Fruit fly (Drosophila melanogaster) whole organism, embryonic: Measurements from ENCODE around the gene CG13896.

ENCODE experiments used
- C15 ChIP-seq: fragments of 200-800 bp; sonication (Bioruptor generic); IDR thresholded peaks from 3 replicates; pipeline ENCODE4 v1.3.6; 2022; ENCODE audit warnings: missing biosample characterization, missing genetic modification characterization
- CG12942 ChIP-seq: fragments of 200-800 bp; sonication (Bioruptor generic); optimal IDR thresholded peaks from 3 replicates; lab custom pipeline; 2016; ENCODE audit warnings: missing biosample characterization, missing genetic modification characterization
- CG13123 ChIP-seq: fragments of 200-800 bp; sonication (Bioruptor generic); optimal IDR thresholded peaks from 2 replicates; lab custom pipeline; 2016; ENCODE audit warnings: missing biosample characterization, missing genetic modification characterization
- CG13424 ChIP-seq: fragments of 200-800 bp; sonication (Bioruptor generic); optimal IDR thresholded peaks from 2 replicates; lab custom pipeline; 2019; ENCODE audit warnings: missing biosample characterization, mild to moderate bottlenecking, missing genetic modification characterization, moderate library complexity
- CG15601 ChIP-seq: fragments of 200-800 bp; sonication (Bioruptor generic); optimal IDR thresholded peaks from 3 replicates; lab custom pipeline; 2019; ENCODE audit warnings: missing biosample characterization, mild to moderate bottlenecking, missing genetic modification characterization, moderate library complexity
- CG17385 ChIP-seq: fragments of 200-800 bp; sonication (Bioruptor generic); optimal IDR thresholded peaks from 3 replicates; lab custom pipeline; 2018; ENCODE audit warnings: missing biosample characterization, mild to moderate bottlenecking, missing genetic modification characterization
- CG30020 ChIP-seq: fragments of 200-800 bp; optimal IDR thresholded peaks from 2 replicates; lab custom pipeline; 2019; ENCODE audit warnings: missing biosample characterization, mild to moderate bottlenecking, missing genetic modification characterization, moderate library complexity
- CG30403 ChIP-seq: fragments of 200-800 bp; sonication (Bioruptor generic); optimal IDR thresholded peaks from 3 replicates; lab custom pipeline; 2016; ENCODE audit warnings: missing biosample characterization, missing genetic modification characterization
- CG3065 ChIP-seq: fragments of 200-800 bp; sonication (Bioruptor generic); optimal IDR thresholded peaks from 2 replicates; lab custom pipeline; 2016; ENCODE audit warnings: missing biosample characterization, missing genetic modification characterization
- CG31365 ChIP-seq: fragments of 200-800 bp; sonication (Bioruptor generic); optimal IDR thresholded peaks from 2 replicates; lab custom pipeline; 2018; ENCODE audit warnings: missing biosample characterization, mild to moderate bottlenecking, missing genetic modification characterization
- CG4854 ChIP-seq: fragments of 200-800 bp; sonication (Bioruptor generic); optimal IDR thresholded peaks from 2 replicates; lab custom pipeline; 2016; ENCODE audit warnings: missing biosample characterization, missing genetic modification characterization, inconsistent platforms
- CG6813 ChIP-seq: fragments of 200-800 bp; sonication (Bioruptor generic); optimal IDR thresholded peaks from 2 replicates; lab custom pipeline; 2017; ENCODE audit warnings: missing biosample characterization, missing genetic modification characterization, mild to moderate bottlenecking, moderate library complexity, missing genetic modification reagents
- CG7357 ChIP-seq: fragments of 200-800 bp; sonication (Bioruptor generic); IDR thresholded peaks from 3 replicates; pipeline ENCODE4 v1.3.6; 2022; ENCODE audit warnings: missing biosample characterization, missing genetic modification characterization
- CG7786 ChIP-seq: fragments of 200-800 bp; sonication (Bioruptor generic); optimal IDR thresholded peaks from 2 replicates; lab custom pipeline; 2016; ENCODE audit warnings: missing biosample characterization, missing genetic modification characterization
- CG9876 ChIP-seq: fragments of 200-800 bp; sonication (Bioruptor generic); optimal IDR thresholded peaks from 2 replicates; lab custom pipeline; 2016; ENCODE audit warnings: missing biosample characterization, missing genetic modification characterization
- Elba2 ChIP-seq: fragments of 200-800 bp; sonication (Bioruptor generic); optimal IDR thresholded peaks from 3 replicates; lab custom pipeline; 2016; ENCODE audit warnings: missing biosample characterization, missing genetic modification characterization
- Hr39 ChIP-seq: fragments of >200 bp; optimal IDR thresholded peaks from 2 replicates; lab custom pipeline; 2017
- Hr51 ChIP-seq, 2 experiments: fragments of 200-800 bp; sonication (Bioruptor generic); optimal IDR thresholded peaks; 2 replicates in 1 of 2; 3 replicates in 1 of 2; lab custom pipeline; 2016 to 2018; ENCODE audit warnings: missing biosample characterization in 2 of 2, missing genetic modification characterization in 2 of 2, mild to moderate bottlenecking in 1 of 2, moderate library complexity in 1 of 2
- Lpt ChIP-seq: fragments of >200 bp; optimal IDR thresholded peaks from 2 replicates; lab custom pipeline; 2018; ENCODE audit warnings: missing biosample characterization, missing genetic modification characterization
- MTF-1 ChIP-seq: fragments of 200-800 bp; sonication (Bioruptor generic); optimal IDR thresholded peaks from 2 replicates; lab custom pipeline; 2018; ENCODE audit warnings: missing biosample characterization, mild to moderate bottlenecking, missing genetic modification characterization, borderline replicate concordance
- Nf-YB ChIP-seq: fragments of 200-800 bp; sonication (Bioruptor generic); optimal IDR thresholded peaks from 3 replicates; lab custom pipeline; 2019; ENCODE audit warnings: missing biosample characterization, mild to moderate bottlenecking, missing genetic modification characterization, moderate library complexity
- Optix ChIP-seq: fragments of 200-800 bp; sonication (Bioruptor generic); IDR thresholded peaks from 3 replicates; pipeline ENCODE4 v1.3.6; 2022; ENCODE audit warnings: missing biosample characterization, missing genetic modification characterization
- Rx ChIP-seq: fragments of 200-800 bp; sonication (Bioruptor generic); IDR thresholded peaks from 2 replicates; pipeline ENCODE4 v1.3.6; 2022; ENCODE audit warnings: missing biosample characterization, missing genetic modification characterization
- Stat92E ChIP-seq, 3 experiments: fragments of >200 bp in 2 of 3; fragments of 200-800 bp in 1 of 3; sonication (Bioruptor generic) in 1 of 3; optimal IDR thresholded peaks; 2 replicates each; lab custom pipeline; 2017 to 2019; ENCODE audit warnings: missing biosample characterization in 3 of 3, missing genetic modification characterization in 3 of 3, mild to moderate bottlenecking in 1 of 3, moderate library complexity in 1 of 3
- Tbp ChIP-seq: fragments of >200 bp; optimal IDR thresholded peaks from 2 replicates; lab custom pipeline; 2018; ENCODE audit warnings: missing biosample characterization, missing genetic modification characterization
- Usf ChIP-seq: fragments of 200-800 bp; sonication (Bioruptor generic); optimal IDR thresholded peaks from 2 replicates; lab custom pipeline; 2017; ENCODE audit warnings: missing genotype, missing biosample characterization, missing genetic modification characterization
- bbx ChIP-seq: fragments of 200-800 bp; sonication (Bioruptor generic); IDR thresholded peaks from 2 replicates; pipeline ENCODE4 v1.3.6; 2022; ENCODE audit warnings: missing biosample characterization, missing genetic modification characterization; ENCODE audit not compliant: partially characterized antibody
- chif ChIP-seq, 2 experiments: fragments of 200-800 bp; sonication (Bioruptor generic); optimal IDR thresholded peaks; 3 replicates each; lab custom pipeline; 2016; ENCODE audit warnings: missing biosample characterization in 2 of 2, missing genetic modification characterization in 2 of 2
- ci ChIP-seq: fragments of 200-800 bp; sonication (Bioruptor generic); IDR thresholded peaks from 3 replicates; pipeline ENCODE4 v1.3.6; 2022; ENCODE audit warnings: missing biosample characterization, missing genetic modification characterization
- dpn ChIP-seq, 2 experiments: fragments of 200-800 bp; sonication (Bioruptor generic); optimal IDR thresholded peaks; 3 replicates each; lab custom pipeline; 2016; ENCODE audit warnings: missing biosample characterization in 2 of 2, missing genetic modification characterization in 2 of 2
- eyg ChIP-seq: fragments of 200-800 bp; sonication (Bioruptor generic); optimal IDR thresholded peaks from 3 replicates; lab custom pipeline; 2016; ENCODE audit warnings: missing biosample characterization, missing genetic modification characterization
- fd64A ChIP-seq: fragments of 200-800 bp; sonication (Bioruptor generic); optimal IDR thresholded peaks from 3 replicates; lab custom pipeline; 2018; ENCODE audit warnings: missing biosample characterization, mild to moderate bottlenecking, missing genetic modification characterization
- fru ChIP-seq: fragments of >200 bp; optimal IDR thresholded peaks from 2 replicates; lab custom pipeline; 2017
- gce ChIP-seq: fragments of 200-800 bp; sonication (Bioruptor generic); IDR thresholded peaks from 3 replicates; pipeline ENCODE4 v1.3.6; 2022; ENCODE audit warnings: missing biosample characterization, missing genetic modification characterization
- gt ChIP-seq: fragments of 200-800 bp; sonication (Bioruptor generic); IDR thresholded peaks from 2 replicates; pipeline ENCODE4 v1.3.6; 2022; ENCODE audit warnings: missing biosample characterization, missing genetic modification characterization
- hb ChIP-seq: fragments of 200-800 bp; sonication (Bioruptor generic); IDR thresholded peaks from 3 replicates; pipeline ENCODE4 v1.3.6; 2022; ENCODE audit warnings: missing biosample characterization, missing genetic modification characterization; ENCODE audit not compliant: partially characterized antibody
- jing ChIP-seq: fragments of 200-800 bp; sonication (Bioruptor generic); optimal IDR thresholded peaks from 2 replicates; lab custom pipeline; 2018; ENCODE audit warnings: missing biosample characterization, mild to moderate bottlenecking, missing genetic modification characterization
- lab ChIP-seq: fragments of 200-800 bp; sonication (Bioruptor generic); optimal IDR thresholded peaks from 3 replicates; lab custom pipeline; 2017; ENCODE audit warnings: missing biosample characterization, missing genetic modification characterization, mild to moderate bottlenecking, moderate library complexity, missing genetic modification reagents
- lola ChIP-seq, 3 experiments: fragments of >200 bp in 2 of 3; fragments of 200-800 bp in 1 of 3; sonication (Bioruptor generic) in 1 of 3; optimal IDR thresholded peaks; 2 replicates each; lab custom pipeline; 2017 to 2019; ENCODE audit warnings: missing biosample characterization in 3 of 3, missing genetic modification characterization in 3 of 3, mild to moderate bottlenecking in 1 of 3, moderate library complexity in 1 of 3
- nmo ChIP-seq: fragments of 200-800 bp; sonication (Bioruptor generic); optimal IDR thresholded peaks from 2 replicates; lab custom pipeline; 2018; ENCODE audit warnings: missing biosample characterization, mild to moderate bottlenecking, missing genetic modification characterization, moderate library complexity
- onecut ChIP-seq: fragments of 200-800 bp; sonication (Bioruptor generic); IDR thresholded peaks from 2 replicates; pipeline ENCODE4 v1.3.6; 2022; ENCODE audit warnings: missing biosample characterization, missing genetic modification characterization
- schlank ChIP-seq: fragments of 200-800 bp; sonication (Bioruptor generic); optimal IDR thresholded peaks from 2 replicates; lab custom pipeline; 2018; ENCODE audit warnings: missing biosample characterization, mild to moderate bottlenecking, missing genetic modification characterization
- slp2 ChIP-seq: fragments of 200-800 bp; sonication (Bioruptor generic); optimal IDR thresholded peaks from 2 replicates; lab custom pipeline; 2016; ENCODE audit warnings: missing biosample characterization, missing genetic modification characterization
- so ChIP-seq: fragments of 200-800 bp; sonication (Bioruptor generic); IDR thresholded peaks from 3 replicates; pipeline ENCODE4 v1.3.6; 2022; ENCODE audit warnings: missing biosample characterization, missing genetic modification characterization
- sob ChIP-seq: fragments of 200-800 bp; sonication (Bioruptor generic); IDR thresholded peaks from 2 replicates; pipeline ENCODE4 v1.3.6; 2022; ENCODE audit warnings: missing biosample characterization, missing genetic modification characterization
- toy ChIP-seq: fragments of 200-800 bp; sonication (Bioruptor generic); IDR thresholded peaks from 2 replicates; pipeline ENCODE4 v1.3.6; 2022; ENCODE audit warnings: missing biosample characterization, missing genetic modification characterization
- trem ChIP-seq: fragments of 200-800 bp; optimal IDR thresholded peaks from 3 replicates; lab custom pipeline; 2019; ENCODE audit warnings: missing biosample characterization, mild to moderate bottlenecking, missing genetic modification characterization, moderate library complexity
- trh ChIP-seq: fragments of 200-800 bp; sonication (Bioruptor generic); optimal IDR thresholded peaks from 2 replicates; lab custom pipeline; 2016; ENCODE audit warnings: missing biosample characterization, missing genetic modification characterization
- z ChIP-seq: fragments of 200-800 bp; sonication (Bioruptor generic); IDR thresholded peaks from 3 replicates; pipeline ENCODE4 v1.3.6; 2022; ENCODE audit warnings: missing biosample characterization, missing genetic modification characterization

Gene CG13896

DNA sequence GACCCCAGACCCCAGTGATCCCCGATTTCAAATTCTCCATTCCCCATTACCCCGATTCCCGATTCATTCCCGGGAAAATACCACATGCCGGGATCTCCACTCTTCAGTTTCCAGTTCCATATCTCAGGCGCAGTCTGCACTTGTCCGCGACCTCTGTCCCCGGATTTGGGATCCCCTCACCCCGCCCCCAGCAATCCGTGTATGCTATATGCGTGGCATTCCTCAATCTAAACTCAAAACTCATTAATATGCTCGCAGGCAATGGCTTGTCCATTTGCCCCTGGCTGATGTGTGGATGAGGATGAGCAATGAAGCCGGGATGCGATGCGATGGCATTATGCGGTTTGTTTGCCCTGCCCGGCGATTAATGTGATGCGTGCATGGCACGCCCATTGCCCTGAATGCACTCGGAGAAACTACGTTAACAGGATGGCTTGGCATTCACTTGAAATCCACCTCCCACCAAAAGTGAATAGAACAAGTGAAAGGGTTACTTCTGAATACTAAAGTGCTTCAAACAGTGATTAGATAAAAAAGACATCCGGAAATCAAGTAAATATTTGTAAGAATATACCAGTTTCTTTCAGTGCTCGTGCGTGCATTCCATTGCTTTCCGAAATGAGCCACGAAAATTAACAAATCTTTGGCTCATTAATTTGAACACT lies 14.0 kb upstream of the CG13896 start (continued):
- peak in 1 of 3 experiments; percentile 16 for TF ChIP-seq Stat92E (GFP tag; optimal IDR thresholded peaks at IDR 0.05; lab: Kevin White, UChicago)
- TF ChIP-seq nmo (GFP tag; lab: Kevin White, UChicago): peak; percentile 84
- peak; percentile 68 to 76 for TF ChIP-seq dpn (GFP tag; optimal IDR thresholded peaks at IDR 0.05; lab: Kevin White, UChicago)
- peak; percentile 81 for TF ChIP-seq slp2 (GFP tag; lab: Kevin White, UChicago)
- TF ChIP-seq trh: peak; percentile 8
- peak; percentile 65; the same call in 1 of the 2 replicates for TF ChIP-seq gt
- TF ChIP-seq CG31365 (tag; lab: Kevin White, UChicago): no peak
- peak; percentile 84 to 96 for TF ChIP-seq chif (GFP tag; optimal IDR thresholded peaks at IDR 0.05; lab: Kevin White, UChicago)
- TF ChIP-seq MTF-1: peak; percentile 48
- peak; percentile 61; the same call in 1 of the 3 replicates for TF ChIP-seq gce (GFP tag; lab: Robert Waterston, UW)
- TF ChIP-seq CG9876 (GFP tag; lab: Kevin White, UChicago): peak; percentile 42
- TF ChIP-seq hb: no peak
- peak; percentile 91 for TF ChIP-seq trem (tag; lab: Kevin White, UChicago)
- 0 out of 3 replicates have a peak, but pooled peaks have one; percentile 38 for TF ChIP-seq so (GFP tag; lab: Robert Waterston, UW)
- TF ChIP-seq eyg: peak; percentile 26
- TF ChIP-seq CG12942 (GFP tag; lab: Kevin White, UChicago): peak; percentile 67
- peak; percentile 16 for TF ChIP-seq fd64A (GFP tag; lab: Kevin White, UChicago)
- TF ChIP-seq ci (GFP tag; lab: Robert Waterston, UW): peak; percentile 89
- TF ChIP-seq toy (GFP tag; lab: Robert Waterston, UW): no peak
- peak in 1 of 3 experiments; percentile 96 for TF ChIP-seq lola (GFP tag; optimal IDR thresholded peaks at IDR 0.05; lab: Kevin White, UChicago)
- no peak for TF ChIP-seq fru (lab: Kevin White, UChicago)
- peak; percentile 75 for TF ChIP-seq CG30403
- peak; percentile 73 for TF ChIP-seq CG6813
- TF ChIP-seq Hr51 (GFP tag; optimal IDR thresholded peaks at IDR 0.05; lab: Kevin White, UChicago): peak in 1 of 2 experiments; percentile 75
- TF ChIP-seq lab (GFP tag; lab: Kevin White, UChicago): no peak
- no peak for TF ChIP-seq Hr39 (lab: Kevin White, UChicago)
- TF ChIP-seq CG7357 (GFP tag; lab: Robert Waterston, UW): peak; percentile 65; the same call in 1 of the 3 replicates
- TF ChIP-seq CG17385 (GFP tag; lab: Kevin White, UChicago): peak; percentile 20
- peak; percentile 65 for TF ChIP-seq Nf-YB (GFP tag; lab: Kevin White, UChicago)
- TF ChIP-seq Lpt (GFP tag; lab: Kevin White, UChicago): no peak
- TF ChIP-seq Usf (GFP tag; lab: Kevin White, UChicago): peak; percentile 75
- no peak for TF ChIP-seq schlank (tag; lab: Kevin White, UChicago)
- peak; percentile 72 for TF ChIP-seq onecut (GFP tag; lab: Robert Waterston, UW)
- peak; percentile 56 for TF ChIP-seq CG13424 (tag; lab: Kevin White, UChicago)
- peak; percentile 83 for TF ChIP-seq Optix (GFP tag; lab: Robert Waterston, UW)
- peak; percentile 58 for TF ChIP-seq Elba2 (GFP tag; lab: Kevin White, UChicago)
- TF ChIP-seq CG3065 (GFP tag; lab: Kevin White, UChicago): peak; percentile 96
- TF ChIP-seq CG4854 (GFP tag; lab: Kevin White, UChicago): peak; percentile 59
- TF ChIP-seq CG7786 (GFP tag; lab: Kevin White, UChicago): peak; percentile 74
- TF ChIP-seq CG30020: peak; percentile 31
- peak; percentile 69 for TF ChIP-seq CG15601 (tag; lab: Kevin White, UChicago)
- TF ChIP-seq C15 (GFP tag; lab: Robert Waterston, UW): no peak
- peak; percentile 10; the same call in 1 of the 2 replicates for TF ChIP-seq sob (GFP tag; lab: Robert Waterston, UW)
- TF ChIP-seq Rx (GFP tag; lab: Robert Waterston, UW): peak; percentile 81
- no peak for TF ChIP-seq bbx (GFP tag; lab: Robert Waterston, UW)
- TF ChIP-seq jing (GFP tag; lab: Kevin White, UChicago): peak; percentile 61
- TF ChIP-seq z (GFP tag; lab: Robert Waterston, UW): peak; percentile 61; the same call in 2 of the 3 replicates
- peak; percentile 73 for TF ChIP-seq CG13123
- TF ChIP-seq Tbp: no peak
